Fruit fly (Drosophila melanogaster) whole organism, embryonic: ENCODE data around the gene CG2794.

Experiments used
- CG11723 ChIP-seq: fragments of 200-800 bp; sonication (Bioruptor generic); optimal IDR thresholded peaks from 2 replicates; lab custom pipeline; 2017; ENCODE audit warnings: missing biosample characterization, mild to moderate bottlenecking, missing genetic modification characterization
- CG12071 ChIP-seq: fragments of 200-800 bp; sonication (Bioruptor generic); optimal IDR thresholded peaks from 3 replicates; lab custom pipeline; 2018; ENCODE audit warnings: missing biosample characterization, mild to moderate bottlenecking, missing genetic modification characterization
- CG14710 ChIP-seq: fragments of 200-800 bp; sonication (Bioruptor generic); optimal IDR thresholded peaks from 3 replicates; lab custom pipeline; 2019; ENCODE audit warnings: missing biosample characterization, mild to moderate bottlenecking, missing genetic modification characterization, moderate library complexity
- CG7963 ChIP-seq: fragments of 200-800 bp; sonication (Bioruptor generic); IDR thresholded peaks from 3 replicates; pipeline ENCODE4 v1.3.6; 2022; ENCODE audit warnings: missing biosample characterization, missing genetic modification characterization; ENCODE audit not compliant: partially characterized antibody
- Eip74EF ChIP-seq, 2 experiments: fragments of 200-800 bp in 1 of 2; fragments of >200 bp in 1 of 2; sonication (Bioruptor generic) in 1 of 2; optimal IDR thresholded peaks; 2 replicates each; lab custom pipeline; 2017 to 2019; ENCODE audit warnings: missing biosample characterization in 2 of 2, missing genetic modification characterization in 2 of 2, mild to moderate bottlenecking in 1 of 2, moderate library complexity in 1 of 2
- H15 ChIP-seq: fragments of 200-800 bp; sonication (Bioruptor generic); IDR thresholded peaks from 3 replicates; pipeline ENCODE4 v1.3.6; 2022; ENCODE audit warnings: missing biosample characterization, missing genetic modification characterization
- HmgZ ChIP-seq: fragments of 200-800 bp; sonication (Bioruptor generic); optimal IDR thresholded peaks from 2 replicates; lab custom pipeline; 2018; ENCODE audit warnings: missing biosample characterization, mild to moderate bottlenecking, missing genetic modification characterization
- Usf ChIP-seq: fragments of 200-800 bp; sonication (Bioruptor generic); optimal IDR thresholded peaks from 2 replicates; lab custom pipeline; 2017; ENCODE audit warnings: missing genotype, missing biosample characterization, missing genetic modification characterization
- mirr ChIP-seq: fragments of 200-800 bp; sonication (Bioruptor generic); optimal IDR thresholded peaks from 3 replicates; lab custom pipeline; 2018; ENCODE audit warnings: missing biosample characterization, mild to moderate bottlenecking, missing genetic modification characterization

dm6 chr2L:559311-559710, 4.7 kb upstream of the CG2794 start, which contains the start of gene Tspo:
- no peak for TF ChIP-seq mirr (GFP tag; lab: Kevin White, UChicago)
- TF ChIP-seq H15 (GFP tag; lab: Robert Waterston, UW): no peak
- TF ChIP-seq CG11723 (GFP tag; lab: Kevin White, UChicago): no peak
- peak; percentile 44 for TF ChIP-seq HmgZ
- TF ChIP-seq CG7963 (GFP tag; lab: Robert Waterston, UW): no peak
- no peak for TF ChIP-seq Eip74EF (GFP tag; optimal IDR thresholded peaks at IDR 0.05; lab: Kevin White, UChicago)
- TF ChIP-seq CG12071: no peak
- TF ChIP-seq Usf (GFP tag; lab: Kevin White, UChicago): no peak
- no peak for TF ChIP-seq CG14710
